Worm (Caenorhabditis elegans) whole organism, L4 larva: ENCODE measurements around the gene F02H6.2.
"Not testable (repeated sequence)": the region's sequence is repeated elsewhere in the genome, so short reads cannot be mapped to it uniquely, and the experiment has no call there.

Experiments
- D1046.2 ChIP-seq: fragments of 200-800 bp; sonication (Bioruptor generic); IDR thresholded peaks from 2 replicates; pipeline ENCODE4 v1.3.6; 2022; ENCODE audit warnings: missing genetic modification characterization, missing compliant biosample characterization
- R02D3.7 ChIP-seq: fragments of 150-350 bp; sonication (generic microtip); optimal IDR thresholded peaks from 3 replicates; lab custom pipeline; 2014; ENCODE audit warnings: missing biosample characterization, missing genetic modification characterization
- ZK546.5 ChIP-seq, 2 experiments: sonication (generic microtip); optimal IDR thresholded peaks; 2 replicates each; lab custom pipeline; 2017; ENCODE audit warnings: missing biosample characterization in 2 of 2, missing genetic modification characterization in 2 of 2
- ama-1 ChIP-seq: fragments of 150-350 bp; optimal IDR thresholded peaks from 2 replicates; lab custom pipeline; 2014; ENCODE audit warnings: inconsistent platforms, mixed read lengths
- ceh-62 ChIP-seq: sonication (generic microtip); optimal IDR thresholded peaks from 2 replicates; lab custom pipeline; 2017; ENCODE audit warnings: missing biosample characterization, missing genetic modification characterization
- daf-8 ChIP-seq: fragments of 200-800 bp; sonication (Bioruptor generic); IDR thresholded peaks from 2 replicates; pipeline ENCODE4 v1.3.6; 2022; ENCODE audit warnings: missing genetic modification characterization, missing compliant biosample characterization
- dmd-8 ChIP-seq: fragments of 200-800 bp; sonication (Bioruptor generic); IDR thresholded peaks from 2 replicates; pipeline ENCODE4 v1.3.6; 2022; ENCODE audit warnings: missing genetic modification characterization, missing compliant biosample characterization
- lin-39 ChIP-seq: fragments of 150-350 bp; optimal IDR thresholded peaks from 2 replicates; lab custom pipeline; 2014; ENCODE audit warnings: missing biosample characterization, missing genetic modification reagents, missing genetic modification characterization
- nhr-25 ChIP-seq: sonication (generic microtip); optimal IDR thresholded peaks from 2 replicates; lab custom pipeline; 2017; ENCODE audit warnings: missing genetic modification characterization, mild to moderate bottlenecking, missing compliant biosample characterization, antibody characterized with exemption, moderate library complexity, borderline replicate concordance; ENCODE audit not compliant: insufficient read depth
- nhr-77 ChIP-seq: fragments of 150-350 bp; optimal IDR thresholded peaks from 2 replicates; lab custom pipeline; 2014; ENCODE audit warnings: missing biosample characterization, missing genetic modification characterization
- set-16 ChIP-seq: fragments of 200-800 bp; sonication (Bioruptor generic); IDR thresholded peaks from 2 replicates; pipeline ENCODE4 v1.3.6; 2022; ENCODE audit warnings: missing genetic modification reagents, missing genetic modification characterization, missing compliant biosample characterization
- zip-2 ChIP-seq: fragments of 150-350 bp; optimal IDR thresholded peaks from 2 replicates; lab custom pipeline; 2014; ENCODE audit warnings: missing biosample characterization, missing genetic modification characterization
- ztf-11 ChIP-seq: fragments of 150-350 bp; optimal IDR thresholded peaks from 2 replicates; lab custom pipeline; 2014; ENCODE audit warnings: missing biosample characterization, missing genetic modification characterization

- TF ChIP-seq D1046.2 (GFP tag; lab: Robert Waterston, UW); zip-2 (tag; lab: Kevin White, UChicago); R02D3.7 (tag; lab: Kevin White, UChicago); lin-39 (tag; lab: Kevin White, UChicago); nhr-77; ama-1 (lab: Kevin White, UChicago); nhr-25 (tag; lab: Kevin White, UChicago); daf-8 (GFP tag; lab: Robert Waterston, UW); set-16 (GFP tag; lab: Robert Waterston, UW); ceh-62 (tag; lab: Kevin White, UChicago); ztf-11 (tag; lab: Kevin White, UChicago); ZK546.5 (tag; optimal IDR thresholded peaks at IDR 0.05; lab: Kevin White, UChicago): not testable (repeated sequence)
- 0 out of 2 replicates have a peak, but pooled peaks have one; percentile 56 for TF ChIP-seq dmd-8 (GFP tag; lab: Robert Waterston, UW)
Measured at ce11 chrIV:14208363-14208762, 12.1 kb downstream of the F02H6.2 start.
